Worm (Caenorhabditis elegans): ENCODE data around the gene K02F6.3.
"Not testable (repeated sequence)": the region's sequence is repeated elsewhere in the genome, so short reads cannot be mapped to it uniquely, and the experiment has no call there.

The K02F6.3 gene

DNA sequence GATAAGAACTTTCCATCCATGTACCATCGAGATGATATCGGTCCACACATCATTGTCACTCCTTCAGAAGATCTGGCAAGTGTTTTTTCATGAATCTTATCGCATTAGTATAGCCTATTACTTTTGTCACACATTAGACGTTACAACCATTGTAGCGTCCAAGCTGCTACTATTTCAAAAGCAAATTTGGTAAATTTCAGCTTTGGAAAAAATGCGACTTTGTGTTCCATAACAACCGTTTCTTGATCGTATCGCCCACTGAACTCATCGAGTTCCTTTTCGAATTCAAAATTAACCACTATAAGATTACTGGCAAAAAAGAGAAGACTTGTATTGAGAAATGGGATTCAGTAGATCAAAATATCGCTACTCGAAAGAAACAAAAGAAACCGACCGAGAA is 7.0 kb downstream of the K02F6.3 start:
- TF ChIP-seq die-1 (tag; optimal IDR thresholded peaks at IDR 0.05): no peak
- no peak for TF ChIP-seq lin-26 (GFP tag; IDR thresholded peaks at IDR 0.05)
- no peak for TF ChIP-seq lin-35 (GFP tag; optimal IDR thresholded peaks at IDR 0.05)
- TF ChIP-seq sea-2 (GFP tag; IDR thresholded peaks at IDR 0.05): no peak
- no peak for TF ChIP-seq ceh-100 (GFP tag; IDR thresholded peaks at IDR 0.05)

DNA sequence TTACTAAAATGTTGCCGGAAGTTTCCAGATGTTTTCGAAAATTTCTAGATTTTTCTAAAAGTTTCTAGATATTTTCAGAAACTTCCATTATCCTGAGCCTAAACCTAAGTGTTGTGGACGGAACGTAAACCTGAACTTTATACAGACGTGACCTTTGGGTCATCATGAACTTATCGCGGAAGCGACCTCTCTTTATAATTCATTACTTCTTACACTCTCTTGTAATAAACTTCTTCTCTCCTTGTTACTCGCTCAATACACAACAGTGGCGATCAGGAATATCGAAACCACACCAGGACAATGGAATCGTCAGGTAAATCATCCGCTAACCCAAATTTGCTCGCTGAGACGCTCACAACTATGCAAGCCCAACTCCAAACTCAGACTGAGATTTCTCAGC is 7.6 kb downstream of the K02F6.3 start, which contains the start of gene K02F6.1:
Gene K02F6.1 (plus strand): TSS at position 301 of the 400 bp plus-strand sequence.
- not testable (repeated sequence) for TF ChIP-seq hlh-12 (tag; optimal IDR thresholded peaks at IDR 0.05); Y79H2A.3 (GFP tag; conservative IDR thresholded peaks at IDR 0.05); aptf-2 (GFP tag; conservative IDR thresholded peaks at IDR 0.05)

DNA sequence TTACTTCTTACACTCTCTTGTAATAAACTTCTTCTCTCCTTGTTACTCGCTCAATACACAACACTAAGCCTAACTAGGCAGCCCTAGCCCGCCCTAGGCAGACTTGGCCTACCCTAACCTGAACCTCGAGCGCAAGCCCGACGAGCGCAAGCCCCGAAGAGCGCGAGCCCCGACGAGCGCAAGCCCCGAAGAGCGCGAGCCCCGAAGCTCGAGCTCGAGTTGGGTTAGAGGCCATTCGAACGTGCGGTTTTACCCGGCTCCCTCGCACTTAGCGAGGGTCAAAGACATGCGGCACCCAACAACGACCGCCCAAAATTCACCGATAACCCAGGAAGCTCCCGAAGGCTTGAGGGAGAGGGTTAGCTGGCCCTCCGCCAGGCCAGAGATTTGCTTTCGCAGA is 10.4 kb downstream of the K02F6.3 start:
- TF ChIP-seq dox-1 (GFP tag; IDR thresholded peaks at IDR 0.05) (peak; percentile 34; the same call in 1 of the 2 replicates), attf-6 (GFP tag; IDR thresholded peaks at IDR 0.05) (peak; percentile 78; the same call in 1 of the 2 replicates), madf-6 (GFP tag; IDR thresholded peaks at IDR 0.05) (peak; percentile 43; the same call in 1 of the 2 replicates), zfh-2 (GFP tag; conservative IDR thresholded peaks at IDR 0.05) (peak; percentile 75; the same call in 1 of the 2 replicates), egrh-3 (GFP tag; IDR thresholded peaks at IDR 0.05) (peak; percentile 93; the same call in 1 of the 2 replicates), sea-2 (GFP tag; IDR thresholded peaks at IDR 0.05) (0 out of 2 replicates have a peak, but pooled peaks have one; percentile 60), mcd-1 (GFP tag; IDR thresholded peaks at IDR 0.05) (peak; percentile 26; the same call in 1 of the 2 replicates), lin-26 (GFP tag; IDR thresholded peaks at IDR 0.05) (peak; percentile 97), ztf-25 (GFP tag; IDR thresholded peaks at IDR 0.05) (0 out of 2 replicates have a peak, but pooled peaks have one; percentile 42)

DNA sequence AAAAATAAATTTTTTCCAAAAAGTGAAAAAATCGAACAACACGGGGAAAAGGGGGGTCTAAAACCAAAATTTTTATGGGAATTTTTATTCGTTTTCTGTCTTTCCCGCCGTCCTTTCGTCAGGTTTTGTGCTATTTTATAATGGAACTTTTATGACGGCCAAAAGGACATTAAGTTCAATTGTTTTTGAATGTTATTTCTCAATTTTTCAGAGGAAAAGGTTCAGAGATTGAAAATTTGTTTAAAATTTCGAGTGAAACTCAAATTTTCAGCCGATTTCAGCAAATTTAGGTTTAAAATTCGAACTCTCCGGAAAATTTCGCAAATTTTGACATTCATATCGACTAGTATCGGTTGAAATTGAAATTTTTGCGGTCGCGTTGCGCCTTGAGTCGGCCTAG is 17.9 kb downstream of the K02F6.3 start, which contains the start of gene nep-18:
Gene nep-18 (minus strand): TSS at position 101 of the 400 bp plus-strand sequence.
- TF ChIP-seq dpl-1 (GFP tag; optimal IDR thresholded peaks at IDR 0.05) (no peak), D2030.7 (GFP tag; IDR thresholded peaks at IDR 0.05) (no peak), ztf-18 (tag; optimal IDR thresholded peaks at IDR 0.05) (no peak), efl-1 (GFP tag; optimal IDR thresholded peaks at IDR 0.05) (no peak), Y95B8A.8 (GFP tag; IDR thresholded peaks at IDR 0.05) (no peak), ztf-22 (GFP tag; optimal IDR thresholded peaks at IDR 0.05) (no peak), attf-3 (GFP tag; conservative IDR thresholded peaks at IDR 0.05) (no peak), ceh-27 (GFP tag; optimal IDR thresholded peaks at IDR 0.05) (no peak), K11D2.4 (GFP tag; IDR thresholded peaks at IDR 0.05) (no peak)

DNA sequence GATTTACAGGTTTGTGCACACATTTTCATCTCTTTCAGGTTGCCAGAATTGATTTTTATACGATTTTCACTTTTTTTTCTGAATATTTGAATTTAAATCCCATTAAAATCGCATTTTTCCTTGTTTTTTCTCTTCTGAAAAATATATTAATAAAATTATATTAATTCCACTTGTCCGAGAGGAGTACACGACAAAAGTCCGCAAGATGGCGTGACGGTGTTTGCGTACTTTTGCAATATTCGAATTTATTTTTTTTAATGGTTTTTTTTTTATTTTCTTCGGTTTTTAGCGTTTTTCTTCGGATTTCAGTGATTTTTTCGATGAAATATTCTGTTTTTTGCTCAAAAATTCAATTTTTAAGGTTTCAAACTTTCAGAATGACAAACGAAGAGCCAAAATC is 18.9 kb downstream of the K02F6.3 start, which contains the start of gene usp-39:
Gene usp-39 (plus strand): TSS at position 377 of the 400 bp plus-strand sequence.
- TF ChIP-seq K12H6.12 (tag; optimal IDR thresholded peaks at IDR 0.05) (no peak), tbx-9 (tag; optimal IDR thresholded peaks at IDR 0.05; ENCODE audit: borderline replicate concordance) (no peak), ama-1 (optimal IDR thresholded peaks at IDR 0.05) (no peak), ama-1 (GFP tag; optimal IDR thresholded peaks at IDR 0.05) (no peak), athp-1 (tag; optimal IDR thresholded peaks at IDR 0.05) (peak; percentile 47), him-1 (tag; optimal IDR thresholded peaks at IDR 0.05) (peak; percentile 25), pbrm-1 (GFP tag; IDR thresholded peaks at IDR 0.05) (0 out of 2 replicates have a peak, but pooled peaks have one; percentile 33), F33H1.4 (GFP tag; IDR thresholded peaks at IDR 0.05) (peak; percentile 53), egl-18 (GFP tag; IDR thresholded peaks at IDR 0.05) (no peak), lin-54 (GFP tag; optimal IDR thresholded peaks at IDR 0.05) (peak; percentile 84), zim-3 (tag; optimal IDR thresholded peaks at IDR 0.05) (no peak), ceh-79 (tag; optimal IDR thresholded peaks at IDR 0.05) (no peak), atf-7 (tag; optimal IDR thresholded peaks at IDR 0.05) (no peak), nfyb-1 (GFP tag; IDR thresholded peaks at IDR 0.05) (0 out of 2 replicates have a peak, but pooled peaks have one; percentile 36), bed-2 (GFP tag; IDR thresholded peaks at IDR 0.05) (no peak), hmg-20 (GFP tag; IDR thresholded peaks at IDR 0.05) (0 out of 2 replicates have a peak, but pooled peaks have one; percentile 26), F10E7.11 (tag; optimal IDR thresholded peaks at IDR 0.05) (no peak), lsl-1 (GFP tag; optimal IDR thresholded peaks at IDR 0.05) (peak; percentile 62), ceh-58 (GFP tag; IDR thresholded peaks at IDR 0.05) (no peak), mes-4 (tag; optimal IDR thresholded peaks at IDR 0.05) (no peak)

Data from whole organism, young adult.